Worm (Caenorhabditis elegans) whole organism, mixed stage, embryonic: ENCODE measurements around the gene npp-18.
A peak's percentile ranks its signal among the peaks of the same experiment; 100 is the strongest.

ENCODE experiments used
- ces-1 ChIP-seq: fragments of 150-350 bp; optimal IDR thresholded peaks from 2 replicates; lab custom pipeline; 2014; ENCODE audit warnings: missing biosample characterization, missing genetic modification reagents, missing genetic modification characterization
- nhr-237 ChIP-seq: fragments of 150-350 bp; optimal IDR thresholded peaks from 2 replicates; lab custom pipeline; 2014; ENCODE audit warnings: missing biosample characterization, missing genetic modification characterization

DNA sequence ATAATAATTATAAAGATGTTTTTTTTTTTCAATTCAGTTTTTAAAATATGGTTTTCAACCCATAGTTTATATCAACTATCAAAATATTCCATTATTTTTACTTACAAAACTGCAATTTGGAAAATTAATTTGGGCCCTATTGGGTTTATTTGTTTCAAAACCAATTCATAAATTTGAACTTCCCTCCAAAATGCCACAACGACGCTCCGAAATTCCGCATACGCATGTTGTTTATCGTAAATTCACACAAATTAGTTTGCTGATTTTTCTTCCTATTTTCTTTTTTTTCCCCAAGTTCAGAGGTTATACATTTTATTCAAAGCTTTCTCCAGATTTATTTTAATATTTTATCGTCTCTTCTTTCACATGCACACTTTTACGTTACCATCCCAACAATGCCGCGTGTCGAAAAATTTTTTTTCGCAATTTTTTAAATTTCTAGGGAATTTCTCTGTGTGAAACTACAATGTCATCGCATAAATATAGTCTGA, 40.2 kb upstream of the npp-18 start, which contains the start of gene F56A8.3:
- TF ChIP-seq nhr-237 (peak; percentile 13), ces-1 (peak; percentile 36)
